Fruit fly (Drosophila melanogaster) whole organism, adult: ENCODE measurements around the gene Pstk.

ENCODE experiments used
- CG11617 ChIP-seq: fragments of 200-800 bp; sonication (Bioruptor generic); optimal IDR thresholded peaks from 2 replicates; lab custom pipeline; 2017; ENCODE audit warnings: mild to moderate bottlenecking, missing biosample characterization, missing genetic modification reagents, missing genetic modification characterization
- CG12768 ChIP-seq: fragments of 200-800 bp; sonication (Bioruptor generic); optimal IDR thresholded peaks from 2 replicates; lab custom pipeline; 2017; ENCODE audit warnings: missing biosample characterization, missing genetic modification characterization, mild to moderate bottlenecking, moderate library complexity, missing genetic modification reagents
- CG14711 ChIP-seq: fragments of 200-800 bp; sonication (Bioruptor generic); optimal IDR thresholded peaks from 2 replicates; lab custom pipeline; 2018; ENCODE audit warnings: missing biosample characterization, mild to moderate bottlenecking, missing genetic modification characterization, moderate library complexity
- CG1620 ChIP-seq: fragments of 200-800 bp; sonication (Bioruptor generic); optimal IDR thresholded peaks from 2 replicates; lab custom pipeline; 2016; ENCODE audit warnings: missing biosample characterization, missing genetic modification characterization
- CG33017 ChIP-seq: fragments of 200-800 bp; sonication (Bioruptor generic); optimal IDR thresholded peaks from 2 replicates; lab custom pipeline; 2018; ENCODE audit warnings: missing biosample characterization, mild to moderate bottlenecking, missing genetic modification characterization, moderate library complexity
- CG5204 ChIP-seq: fragments of 200-800 bp; sonication (Bioruptor generic); optimal IDR thresholded peaks from 2 replicates; lab custom pipeline; 2016; ENCODE audit warnings: missing biosample characterization, missing genetic modification characterization
- CG7045 ChIP-seq: fragments of 200-800 bp; sonication (Bioruptor generic); optimal IDR thresholded peaks from 2 replicates; lab custom pipeline; 2017; ENCODE audit warnings: missing biosample characterization, mild to moderate bottlenecking, missing genetic modification characterization
- CG7101 ChIP-seq: fragments of 200-800 bp; sonication (Bioruptor generic); optimal IDR thresholded peaks from 2 replicates; lab custom pipeline; 2018; ENCODE audit warnings: missing biosample characterization, mild to moderate bottlenecking, missing genetic modification characterization, moderate library complexity
- Clk ChIP-seq: fragments of 200-800 bp; sonication (Bioruptor generic); optimal IDR thresholded peaks from 2 replicates; lab custom pipeline; 2017; ENCODE audit warnings: missing biosample characterization, missing genetic modification characterization
- Crg-1 ChIP-seq: fragments of 200-800 bp; sonication (Bioruptor generic); optimal IDR thresholded peaks from 2 replicates; lab custom pipeline; 2016; ENCODE audit warnings: missing biosample characterization, missing genetic modification characterization
- Hr96 ChIP-seq: fragments of 200-800 bp; sonication (Bioruptor generic); optimal IDR thresholded peaks from 2 replicates; lab custom pipeline; 2016; ENCODE audit warnings: missing biosample characterization, missing genetic modification characterization
- Mnt ChIP-seq: fragments of 200-800 bp; sonication (Bioruptor generic); optimal IDR thresholded peaks from 2 replicates; lab custom pipeline; 2016; ENCODE audit warnings: missing biosample characterization, mild to moderate bottlenecking, missing genetic modification characterization
- bab1 ChIP-seq: fragments of 200-800 bp; sonication (Bioruptor generic); optimal IDR thresholded peaks from 3 replicates; lab custom pipeline; 2019; ENCODE audit warnings: missing biosample characterization, mild to moderate bottlenecking, missing genetic modification characterization, moderate library complexity
- cic ChIP-seq: fragments of 200-800 bp; sonication (Bioruptor generic); optimal IDR thresholded peaks from 2 replicates; lab custom pipeline; 2017; ENCODE audit warnings: missing biosample characterization, mild to moderate bottlenecking, missing genetic modification characterization, moderate library complexity
- cnc ChIP-seq, 2 experiments: fragments of >200 bp; optimal IDR thresholded peaks; 2 replicates each; lab custom pipeline; 2017
- kay ChIP-seq: fragments of 200-800 bp; sonication (Bioruptor generic); peaks from one replicate; lab custom pipeline; 2016; ENCODE audit warnings: missing biosample characterization, missing genetic modification characterization, borderline replicate concordance
- ovo ChIP-seq: fragments of 200-800 bp; sonication (Bioruptor generic); optimal IDR thresholded peaks from 2 replicates; lab custom pipeline; 2016; ENCODE audit warnings: missing biosample characterization, missing genetic modification characterization
- pad ChIP-seq: fragments of 200-800 bp; sonication (Bioruptor generic); optimal IDR thresholded peaks from 3 replicates; lab custom pipeline; 2017; ENCODE audit warnings: missing biosample characterization, missing genetic modification characterization, mild to moderate bottlenecking, moderate library complexity, missing genetic modification reagents
- tj ChIP-seq: fragments of 200-800 bp; sonication (Bioruptor generic); optimal IDR thresholded peaks from 3 replicates; lab custom pipeline; 2017; ENCODE audit warnings: missing biosample characterization, mild to moderate bottlenecking, missing genetic modification characterization, moderate library complexity
- toe ChIP-seq: fragments of 200-800 bp; sonication (Bioruptor generic); optimal IDR thresholded peaks from 2 replicates; lab custom pipeline; 2016; ENCODE audit warnings: missing biosample characterization, missing genetic modification characterization

The Pstk gene

DNA sequence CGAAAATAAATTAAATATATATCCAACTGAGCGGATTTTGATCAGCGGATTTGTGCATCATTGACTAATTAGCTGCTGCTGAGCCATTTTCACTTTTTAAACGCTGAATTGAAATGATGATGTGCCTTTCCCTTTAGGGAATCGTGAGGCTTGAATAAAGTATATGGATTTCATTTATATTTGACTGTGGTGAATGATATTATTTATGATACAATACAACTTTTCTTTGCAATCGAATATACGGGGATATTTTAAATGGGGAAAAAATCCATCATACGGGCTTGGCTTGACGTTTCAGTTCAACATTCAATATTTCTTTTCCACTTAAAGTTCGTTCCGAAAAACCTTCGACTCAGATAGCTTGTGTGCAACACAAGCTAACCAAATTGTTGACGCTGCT, 7.1 kb downstream of the Pstk start, which contains the start of the genes Shawn and Tyler:
TSS of gene Shawn (plus strand) at position 301 of the 400 bp plus-strand sequence.
TSS of gene Tyler (plus strand) at position 301 of the 400 bp plus-strand sequence.
- TF ChIP-seq Mnt (GFP tag; lab: Kevin White, UChicago): no peak
- no peak for TF ChIP-seq cic (GFP tag; lab: Kevin White, UChicago)
- TF ChIP-seq kay (GFP tag; lab: Kevin White, UChicago): no peak
- TF ChIP-seq Crg-1: no peak
- TF ChIP-seq CG14711 (tag; lab: Kevin White, UChicago): no peak
- no peak for TF ChIP-seq Clk (GFP tag; lab: Kevin White, UChicago)
- TF ChIP-seq toe (GFP tag; lab: Kevin White, UChicago): no peak
- no peak for TF ChIP-seq tj
- TF ChIP-seq Hr96 (GFP tag; lab: Kevin White, UChicago): no peak
- no peak for TF ChIP-seq CG7101 (tag; lab: Kevin White, UChicago)
- no peak for TF ChIP-seq CG1620 (GFP tag; lab: Kevin White, UChicago)
- no peak for TF ChIP-seq bab1 (GFP tag; lab: Kevin White, UChicago)
- no peak for TF ChIP-seq CG5204 (GFP tag; lab: Kevin White, UChicago)

- TF ChIP-seq CG1620 (GFP tag; lab: Kevin White, UChicago) (no peak), pad (GFP tag; lab: Kevin White, UChicago) (peak; percentile 41), Mnt (GFP tag; lab: Kevin White, UChicago) (peak; percentile 61)
Observed at dm6 chrX:19608042-19608609, 10.2 kb downstream of the Pstk start.

DNA sequence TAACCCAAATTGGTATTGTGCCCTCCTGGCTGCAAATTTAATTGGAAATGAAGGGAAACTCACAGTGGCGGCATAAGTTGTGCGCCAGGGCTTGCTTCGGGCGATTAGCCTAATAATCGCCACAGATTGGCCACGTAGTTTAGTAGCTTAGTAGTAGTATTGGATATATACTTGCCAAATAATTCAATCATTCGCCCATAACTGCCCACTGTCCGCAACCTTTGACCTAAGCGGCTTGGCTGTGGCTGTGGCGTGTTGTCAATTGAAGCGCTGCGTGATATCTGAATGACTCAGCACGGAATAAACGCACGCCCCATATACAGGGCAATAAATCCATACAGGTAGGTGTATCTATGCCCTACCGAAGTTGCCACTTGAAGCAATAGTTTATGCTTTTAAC, 11.4 kb downstream of the Pstk start:
- TF ChIP-seq Clk (GFP tag; lab: Kevin White, UChicago) (no peak), cnc (optimal IDR thresholded peaks at IDR 0.05; lab: Kevin White, UChicago) (peak in 1 of 2 experiments; percentile 44), kay (GFP tag; lab: Kevin White, UChicago) (no peak)

DNA sequence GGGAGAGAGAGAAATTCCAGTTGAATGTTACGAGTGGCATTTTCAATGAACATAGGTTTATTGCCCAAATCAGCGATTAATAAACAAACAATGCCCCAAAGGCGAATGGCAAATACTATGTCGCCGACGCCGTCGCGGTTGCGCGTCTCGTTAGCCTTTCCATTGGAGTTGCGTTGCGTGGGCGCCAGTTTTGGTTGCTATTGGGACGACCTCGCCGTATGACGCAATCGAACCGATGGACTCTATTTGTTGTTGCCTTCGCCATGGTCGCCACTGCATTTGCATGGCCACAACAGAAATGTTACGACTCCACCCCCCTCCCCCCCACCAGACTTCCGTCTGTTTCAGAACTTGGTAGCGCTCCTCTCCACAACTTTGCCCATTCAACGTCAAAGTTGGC, 11.8 kb downstream of the Pstk start:
- TF ChIP-seq bab1 (GFP tag; lab: Kevin White, UChicago) (no peak), CG7101 (tag; lab: Kevin White, UChicago) (no peak), kay (GFP tag; lab: Kevin White, UChicago) (no peak), CG14711 (tag; lab: Kevin White, UChicago) (no peak), ovo (no peak), Mnt (GFP tag; lab: Kevin White, UChicago) (no peak)

- TF ChIP-seq CG7045 (GFP tag; lab: Kevin White, UChicago): no peak
- peak; percentile 51 for TF ChIP-seq pad (GFP tag; lab: Kevin White, UChicago)
- TF ChIP-seq CG14711 (tag; lab: Kevin White, UChicago): no peak
- peak; percentile 96 for TF ChIP-seq ovo
Observed at dm6 chrX:19605915-19606314, 12.4 kb downstream of the Pstk start.

- TF ChIP-seq cnc (optimal IDR thresholded peaks at IDR 0.05; lab: Kevin White, UChicago): no peak
- TF ChIP-seq CG1620 (GFP tag; lab: Kevin White, UChicago): peak; percentile 55
- peak; percentile 68 for TF ChIP-seq bab1 (GFP tag; lab: Kevin White, UChicago)
- TF ChIP-seq tj: peak; percentile 20
- TF ChIP-seq Crg-1: peak; percentile 16
- TF ChIP-seq Mnt (GFP tag; lab: Kevin White, UChicago): peak; percentile 59
- TF ChIP-seq cic (GFP tag; lab: Kevin White, UChicago): peak; percentile 16
- TF ChIP-seq CG7045 (GFP tag; lab: Kevin White, UChicago): no peak
- TF ChIP-seq kay (GFP tag; lab: Kevin White, UChicago): no peak
- no peak for TF ChIP-seq CG33017 (tag; lab: Kevin White, UChicago)
- TF ChIP-seq toe (GFP tag; lab: Kevin White, UChicago): no peak
- peak; percentile 7 for TF ChIP-seq ovo
- TF ChIP-seq CG12768 (GFP tag; lab: Kevin White, UChicago): peak; percentile 17
- no peak for TF ChIP-seq Clk (GFP tag; lab: Kevin White, UChicago)
- TF ChIP-seq Hr96 (GFP tag; lab: Kevin White, UChicago): no peak
- no peak for TF ChIP-seq CG11617
- TF ChIP-seq CG5204 (GFP tag; lab: Kevin White, UChicago): no peak
- TF ChIP-seq pad (GFP tag; lab: Kevin White, UChicago): no peak
- TF ChIP-seq CG7101 (tag; lab: Kevin White, UChicago): peak; percentile 44
- no peak for TF ChIP-seq CG14711 (tag; lab: Kevin White, UChicago)
Observed at dm6 chrX:19604997-19605396, 13.3 kb downstream of the Pstk start, which contains the start of gene CG14207. TSS of gene CG14207 (plus strand) at chrX:19605199.

- TF ChIP-seq CG5204 (GFP tag; lab: Kevin White, UChicago) (peak; percentile 2), Clk (GFP tag; lab: Kevin White, UChicago) (no peak), CG14711 (tag; lab: Kevin White, UChicago) (no peak), toe (GFP tag; lab: Kevin White, UChicago) (no peak), Crg-1 (no peak), cnc (optimal IDR thresholded peaks at IDR 0.05; lab: Kevin White, UChicago) (no peak), CG7101 (tag; lab: Kevin White, UChicago) (no peak), cic (GFP tag; lab: Kevin White, UChicago) (no peak), CG7045 (GFP tag; lab: Kevin White, UChicago) (peak; percentile 14), Hr96 (GFP tag; lab: Kevin White, UChicago) (no peak)
Observed at dm6 chrX:19603953-19604352, 14.4 kb downstream of the Pstk start.
